Worm (Caenorhabditis elegans): ENCODE measurements around the gene T07G12.3.

DNA sequence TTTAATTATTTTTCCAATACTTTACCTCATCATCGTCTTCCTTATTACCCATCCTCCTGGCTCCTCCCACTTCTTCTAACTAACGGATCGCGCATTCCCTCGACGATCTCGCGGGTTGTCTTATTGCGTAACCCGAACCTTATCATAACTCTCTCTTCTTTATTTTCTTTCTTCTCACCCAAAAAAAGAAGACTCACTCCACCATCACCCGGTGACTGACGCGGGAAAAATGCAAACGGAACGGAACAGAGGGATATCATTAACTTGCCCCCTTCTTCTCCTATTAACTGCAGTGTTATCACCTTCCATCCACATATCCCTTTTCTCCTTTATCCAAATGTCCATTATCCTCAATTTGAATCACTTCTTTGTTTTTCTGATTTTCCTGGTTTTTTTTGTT, 36.3 kb downstream of the T07G12.3 start:
- no peak for TF ChIP-seq him-1 (tag; optimal IDR thresholded peaks at IDR 0.05)
- no peak for TF ChIP-seq W03F9.2 (tag; optimal IDR thresholded peaks at IDR 0.05)
- no peak for TF ChIP-seq dao-5 (tag; optimal IDR thresholded peaks at IDR 0.05)

Data from whole organism, L4/young adult.